Worm (Caenorhabditis elegans) whole organism, mixed stage, embryonic: ENCODE data around the gene F46H5.11.

Experiments
- M03D4.4 ChIP-seq: sonication (generic microtip); optimal IDR thresholded peaks from 2 replicates; lab custom pipeline; 2017; ENCODE audit warnings: mild to moderate bottlenecking, missing genetic modification characterization, missing compliant biosample characterization
- elt-1 ChIP-seq: sonication (generic microtip); optimal IDR thresholded peaks from 2 replicates; lab custom pipeline; 2017; ENCODE audit warnings: missing genetic modification characterization, mild to moderate bottlenecking, missing compliant biosample characterization, antibody characterized with exemption, moderate library complexity, borderline replicate concordance; ENCODE audit not compliant: insufficient read depth
- elt-3 ChIP-seq: fragments of 150-350 bp; optimal IDR thresholded peaks from 2 replicates; lab custom pipeline; 2014; ENCODE audit warnings: missing biosample characterization, missing genetic modification characterization
- lin-32 ChIP-seq: fragments of 200-800 bp; sonication (Bioruptor generic); optimal IDR thresholded peaks from 2 replicates; lab custom pipeline; 2018; ENCODE audit warnings: mild to moderate bottlenecking, missing genetic modification characterization, missing compliant biosample characterization
- lsy-2 ChIP-seq: fragments of 150-350 bp; optimal IDR thresholded peaks from 2 replicates; lab custom pipeline; 2014; ENCODE audit warnings: missing biosample characterization, missing genetic modification characterization
- nhr-2 ChIP-seq: fragments of 150-350 bp; optimal IDR thresholded peaks from 2 replicates; lab custom pipeline; 2014; ENCODE audit warnings: missing biosample characterization, missing genetic modification characterization
- nhr-237 ChIP-seq: fragments of 150-350 bp; optimal IDR thresholded peaks from 2 replicates; lab custom pipeline; 2014; ENCODE audit warnings: missing biosample characterization, missing genetic modification characterization
- nhr-28 ChIP-seq: fragments of 150-350 bp; optimal IDR thresholded peaks from 2 replicates; lab custom pipeline; 2014; ENCODE audit warnings: missing biosample characterization, missing genetic modification characterization
- nhr-76 ChIP-seq: sonication (generic microtip); optimal IDR thresholded peaks from 2 replicates; lab custom pipeline; 2017; ENCODE audit warnings: missing biosample characterization, missing genetic modification characterization
- snpc-4 ChIP-seq: fragments of 150-350 bp; optimal IDR thresholded peaks from 2 replicates; lab custom pipeline; 2014; ENCODE audit warnings: missing biosample characterization, missing genetic modification characterization
- unc-39 ChIP-seq: fragments of 150-350 bp; optimal IDR thresholded peaks from 2 replicates; lab custom pipeline; 2014; ENCODE audit warnings: missing biosample characterization, missing genetic modification characterization
- unc-62 ChIP-seq: fragments of 150-350 bp; optimal IDR thresholded peaks from 2 replicates; lab custom pipeline; 2014; ENCODE audit warnings: missing biosample characterization, missing genetic modification reagents, missing genetic modification characterization
- ztf-11 ChIP-seq: fragments of 150-350 bp; optimal IDR thresholded peaks from 2 replicates; lab custom pipeline; 2014; ENCODE audit warnings: missing biosample characterization, missing genetic modification characterization

DNA sequence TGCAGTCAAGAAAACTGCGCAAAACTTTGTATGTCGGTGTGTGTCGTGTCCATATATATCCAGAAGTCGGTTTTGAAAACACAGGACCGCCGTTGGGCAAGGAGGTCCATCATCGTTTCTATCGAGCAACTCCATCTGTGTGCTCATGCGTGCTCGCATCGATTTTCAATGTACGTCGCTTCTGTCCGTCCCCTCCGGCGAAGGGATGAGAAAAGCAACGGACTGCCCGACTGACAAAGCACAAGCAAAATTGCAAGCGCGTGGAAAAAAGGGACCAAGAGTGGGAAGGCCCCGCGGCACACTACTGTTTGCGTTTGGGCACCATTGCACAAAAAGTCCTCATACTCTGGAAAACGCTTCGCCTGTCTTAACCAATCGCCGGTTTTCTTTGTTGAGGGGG lies 49.5 kb downstream of the F46H5.11 start:
- TF ChIP-seq unc-39 (no peak), unc-62 (GFP tag; lab: Kevin White, UChicago) (no peak), nhr-237 (tag; lab: Kevin White, UChicago) (no peak), elt-1 (tag; lab: Kevin White, UChicago) (no peak), snpc-4 (tag; lab: Kevin White, UChicago) (no peak), nhr-76 (tag; lab: Kevin White, UChicago) (no peak), ztf-11 (tag; lab: Kevin White, UChicago) (no peak), lin-32 (GFP tag; lab: Kevin White, UChicago) (no peak), nhr-2 (tag; lab: Kevin White, UChicago) (no peak), lsy-2 (tag; lab: Kevin White, UChicago) (no peak), elt-3 (tag; lab: Kevin White, UChicago) (no peak), M03D4.4 (tag; lab: Kevin White, UChicago) (no peak), nhr-28 (no peak)
